Worm (Caenorhabditis elegans) whole organism, early embryonic: ENCODE data around the gene mog-2.

Experiments
- F13C5.2 ChIP-seq: sonication (generic microtip); optimal IDR thresholded peaks from 2 replicates; lab custom pipeline; 2017; ENCODE audit warnings: mild to moderate bottlenecking, missing genetic modification characterization, inconsistent platforms, missing compliant biosample characterization
- aly-1 ChIP-seq: sonication (generic microtip); optimal IDR thresholded peaks from 2 replicates; lab custom pipeline; 2016; ENCODE audit warnings: missing genetic modification characterization, missing compliant biosample characterization
- ceh-13 ChIP-seq: fragments of 200-800 bp; sonication (Bioruptor generic); optimal IDR thresholded peaks from 2 replicates; lab custom pipeline; 2018; ENCODE audit warnings: mild to moderate bottlenecking, missing genetic modification characterization, missing compliant biosample characterization
- ceh-36 ChIP-seq: sonication (generic microtip); optimal IDR thresholded peaks from 2 replicates; lab custom pipeline; 2016; ENCODE audit warnings: missing genetic modification characterization, inconsistent platforms, missing compliant biosample characterization
- hmbx-1 ChIP-seq: sonication (generic microtip); optimal IDR thresholded peaks from 2 replicates; lab custom pipeline; 2016; ENCODE audit warnings: mild to moderate bottlenecking, missing genetic modification characterization, missing compliant biosample characterization

- no peak for TF ChIP-seq ceh-13 (GFP tag; lab: Kevin White, UChicago)
- no peak for TF ChIP-seq ceh-36 (tag; lab: Kevin White, UChicago)
- TF ChIP-seq F13C5.2: no peak
- no peak for TF ChIP-seq aly-1 (tag; lab: Kevin White, UChicago)
- TF ChIP-seq hmbx-1: no peak
Measured at ce11 chrII:4275637-4276252, 48.4 kb upstream of the mog-2 start, which contains the start of gene npr-42.
